Worm (Caenorhabditis elegans) whole organism, L4 larva: ENCODE measurements around the gene ZK1067.4.

Experiments used
- aha-1 ChIP-seq: fragments of 150-350 bp; peaks from one replicate; lab custom pipeline; 2014; ENCODE audit warnings: missing biosample characterization, missing genetic modification characterization
- dmd-9 ChIP-seq: fragments of 200-800 bp; sonication (Bioruptor generic); IDR thresholded peaks from 2 replicates; pipeline ENCODE4 v1.3.6; 2022; ENCODE audit warnings: missing genetic modification reagents, missing genetic modification characterization, missing compliant biosample characterization
- egl-27 ChIP-seq: sonication (generic microtip); optimal IDR thresholded peaks from 3 replicates; lab custom pipeline; 2017; ENCODE audit warnings: missing biosample characterization, missing genetic modification reagents, missing genetic modification characterization
- fkh-10 ChIP-seq: fragments of 150-350 bp; optimal IDR thresholded peaks from 2 replicates; lab custom pipeline; 2014; ENCODE audit warnings: missing biosample characterization, missing genetic modification reagents, missing genetic modification characterization
- hlh-30 ChIP-seq: sonication (generic microtip); optimal IDR thresholded peaks from 2 replicates; lab custom pipeline; 2017; ENCODE audit warnings: antibody characterized with exemption, mild to moderate bottlenecking, missing genetic modification characterization, missing compliant biosample characterization; ENCODE audit not compliant: insufficient read depth
- nhr-237 ChIP-seq: sonication (generic microtip); optimal IDR thresholded peaks from 2 replicates; lab custom pipeline; 2017; ENCODE audit warnings: missing biosample characterization, missing genetic modification characterization
- php-3 ChIP-seq: fragments of 200-800 bp; sonication (Bioruptor generic); IDR thresholded peaks from 2 replicates; pipeline ENCODE4 v1.3.6; 2022; ENCODE audit warnings: missing genetic modification reagents, missing genetic modification characterization, missing compliant biosample characterization
- unc-62 ChIP-seq, 3 experiments: fragments of 150-350 bp in 1 of 3; sonication (generic microtip); optimal IDR thresholded peaks in 2 of 3; peaks in 1 of 3; 1 replicate in 1 of 3; 2 replicates in 2 of 3; lab custom pipeline; 2014 to 2017; ENCODE audit warnings: missing biosample characterization in 3 of 3, missing genetic modification characterization in 3 of 3, missing genetic modification reagents in 3 of 3, missing genotype in 1 of 3
- vab-7 ChIP-seq: fragments of 200-800 bp; sonication (Bioruptor generic); IDR thresholded peaks from 2 replicates; pipeline ENCODE4 v1.3.6; 2022; ENCODE audit warnings: missing genetic modification reagents, missing genetic modification characterization, missing compliant biosample characterization
- zag-1 ChIP-seq: fragments of 150-350 bp; optimal IDR thresholded peaks from 2 replicates; lab custom pipeline; 2014; ENCODE audit warnings: missing biosample characterization, missing genetic modification characterization

DNA sequence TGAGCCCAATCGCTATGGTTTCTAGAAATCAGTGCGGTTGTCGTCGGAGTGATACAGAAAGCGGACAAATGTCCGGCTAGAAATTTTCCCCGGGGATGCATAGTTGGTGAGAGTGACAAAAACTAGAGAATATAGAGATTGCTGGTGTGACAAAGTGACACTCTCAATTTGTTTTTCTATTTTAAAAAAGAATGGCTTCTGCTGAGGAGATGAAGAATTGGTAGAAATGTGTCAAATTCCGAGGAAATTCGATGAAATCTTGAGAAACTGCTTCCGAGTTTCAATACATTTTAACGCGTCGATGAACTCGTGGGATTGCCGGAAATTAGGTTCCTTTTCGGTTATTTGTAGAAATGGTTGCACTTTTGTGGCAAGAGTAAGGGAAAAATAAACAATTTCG, 16.0 kb upstream of the ZK1067.4 start, which contains the start of gene twk-4:
- no peak for TF ChIP-seq unc-62 (GFP tag; optimal IDR thresholded peaks at IDR 0.05 in 1 of 2; lab: Kevin White, UChicago)
- TF ChIP-seq unc-62 (tag; optimal IDR thresholded peaks at IDR 0.05; lab: Kevin White, UChicago): no peak
- no peak for TF ChIP-seq dmd-9 (GFP tag; lab: Robert Waterston, UW)
- TF ChIP-seq nhr-237 (tag; lab: Kevin White, UChicago): no peak
- TF ChIP-seq vab-7 (GFP tag; lab: Robert Waterston, UW): no peak
- TF ChIP-seq zag-1 (tag; lab: Kevin White, UChicago): no peak
- no peak for TF ChIP-seq hlh-30 (tag; lab: Kevin White, UChicago)
- no peak for TF ChIP-seq egl-27 (tag; lab: Kevin White, UChicago)
- TF ChIP-seq aha-1 (tag; lab: Kevin White, UChicago): no peak
- no peak for TF ChIP-seq php-3 (GFP tag; lab: Robert Waterston, UW)
- TF ChIP-seq fkh-10: no peak
